Fruit fly (Drosophila melanogaster) whole organism: ENCODE results near the gene CG12784.

Source experiments
- CG8478 ChIP-seq: fragments of >200 bp; optimal IDR thresholded peaks from 2 replicates; lab custom pipeline; 2018; ENCODE audit warnings: inconsistent platforms
- Dll ChIP-seq: fragments of >200 bp; optimal IDR thresholded peaks from 2 replicates; lab custom pipeline; 2017
- pan ChIP-seq: fragments of >200 bp; optimal IDR thresholded peaks from 2 replicates; lab custom pipeline; 2017
- usp ChIP-seq: fragments of >200 bp; optimal IDR thresholded peaks from 2 replicates; lab custom pipeline; 2017; ENCODE audit warnings: missing biosample characterization, missing genetic modification characterization, mixed read lengths

DNA sequence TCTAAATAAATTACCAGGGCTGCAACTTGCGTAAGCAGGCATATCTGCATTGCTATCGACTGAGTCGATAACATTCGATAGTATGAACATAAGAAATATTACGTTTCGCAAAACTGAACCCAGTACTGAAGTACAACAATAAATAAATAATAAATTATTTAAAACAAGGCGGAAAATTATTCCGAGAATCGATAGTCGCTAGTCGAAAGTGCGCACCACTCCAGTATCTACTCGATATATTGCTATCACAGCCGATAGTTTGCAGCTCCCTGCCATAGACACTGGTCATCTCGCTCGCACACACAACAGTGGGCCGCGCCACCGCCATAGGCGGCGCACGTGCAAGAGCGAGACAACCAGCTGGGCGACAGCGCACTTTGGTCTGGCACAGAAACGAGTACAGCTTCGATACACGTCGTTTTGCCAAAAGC is 30.5 kb downstream of the CG12784 start, which contains the start of gene nsl1:
- TF ChIP-seq pan (lab: Kevin White, UChicago) (no peak), CG8478 (lab: Kevin White, UChicago) (peak; percentile 75), usp (GFP tag; lab: Kevin White, UChicago) (no peak), Dll (lab: Kevin White, UChicago) (no peak)
